Worm (Caenorhabditis elegans): ENCODE data around the gene C43F9.11.

The C43F9.11 gene

DNA sequence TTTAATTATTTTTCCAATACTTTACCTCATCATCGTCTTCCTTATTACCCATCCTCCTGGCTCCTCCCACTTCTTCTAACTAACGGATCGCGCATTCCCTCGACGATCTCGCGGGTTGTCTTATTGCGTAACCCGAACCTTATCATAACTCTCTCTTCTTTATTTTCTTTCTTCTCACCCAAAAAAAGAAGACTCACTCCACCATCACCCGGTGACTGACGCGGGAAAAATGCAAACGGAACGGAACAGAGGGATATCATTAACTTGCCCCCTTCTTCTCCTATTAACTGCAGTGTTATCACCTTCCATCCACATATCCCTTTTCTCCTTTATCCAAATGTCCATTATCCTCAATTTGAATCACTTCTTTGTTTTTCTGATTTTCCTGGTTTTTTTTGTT lies 26.5 kb upstream of the C43F9.11 start:
- peak; percentile 4 for TF ChIP-seq fos-1 (tag; optimal IDR thresholded peaks at IDR 0.05)
- no peak for TF ChIP-seq nhr-237 (tag; optimal IDR thresholded peaks at IDR 0.05)
- TF ChIP-seq egl-27 (tag; optimal IDR thresholded peaks at IDR 0.05): no peak

DNA sequence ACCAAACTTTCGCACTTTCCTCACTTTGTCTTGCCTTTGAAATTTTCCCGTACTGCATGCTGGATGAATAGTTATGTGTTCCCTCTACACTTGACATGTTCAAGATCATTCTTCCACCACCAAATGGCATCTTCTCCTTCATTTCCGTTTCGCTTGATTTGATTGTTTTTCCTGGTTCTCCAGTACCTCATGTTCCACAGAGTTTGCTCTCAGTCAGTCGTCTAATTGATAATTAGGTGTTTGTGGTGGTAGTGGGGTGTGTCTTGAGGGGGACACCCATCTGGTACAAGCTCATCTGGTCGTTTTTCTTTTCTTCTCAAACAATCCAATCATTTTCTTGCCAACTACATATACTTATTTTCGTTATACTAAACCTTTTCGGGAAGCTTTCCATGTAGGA lies 25.6 kb upstream of the C43F9.11 start:
- no peak for TF ChIP-seq mbf-1 (tag; optimal IDR thresholded peaks at IDR 0.05)
- no peak for TF ChIP-seq zag-1 (tag; optimal IDR thresholded peaks at IDR 0.05)
- TF ChIP-seq blmp-1 (tag; optimal IDR thresholded peaks at IDR 0.05; ENCODE audit: insufficient read depth): no peak
- no peak for TF ChIP-seq nhr-77 (tag; optimal IDR thresholded peaks at IDR 0.05)
- no peak for TF ChIP-seq unc-62 (GFP tag; optimal IDR thresholded peaks at IDR 0.05)
- no peak for TF ChIP-seq peb-1 (tag; optimal IDR thresholded peaks at IDR 0.05)
- TF ChIP-seq dmd-4 (tag; optimal IDR thresholded peaks at IDR 0.05): no peak
- no peak for TF ChIP-seq nhr-11 (tag; optimal IDR thresholded peaks at IDR 0.05)
- no peak for TF ChIP-seq nhr-21 (tag; optimal IDR thresholded peaks at IDR 0.05)
- TF ChIP-seq R02D3.7 (tag; optimal IDR thresholded peaks at IDR 0.05): no peak
- TF ChIP-seq C34F6.9 (tag; optimal IDR thresholded peaks at IDR 0.05): no peak
- no peak for TF ChIP-seq ztf-4 (tag; optimal IDR thresholded peaks at IDR 0.05)

DNA sequence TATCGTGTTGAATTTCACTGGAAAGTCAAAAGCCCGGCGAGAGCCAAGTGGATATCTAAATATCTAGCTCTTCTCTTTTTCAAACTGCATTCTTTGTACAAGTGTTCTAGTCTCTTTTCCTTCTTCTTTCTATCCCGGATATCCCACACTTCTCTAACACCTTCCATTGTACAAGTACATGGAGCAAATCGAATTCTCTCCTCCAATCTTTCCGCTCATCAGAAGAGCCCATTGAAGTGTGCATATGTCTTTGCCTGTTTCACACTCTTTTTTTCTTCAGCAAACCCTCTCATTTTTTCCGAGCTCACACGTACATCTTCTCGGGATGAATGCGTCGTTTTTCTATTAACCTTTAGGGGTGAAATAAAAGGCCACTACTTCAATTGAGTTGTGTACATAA lies 23.1 kb upstream of the C43F9.11 start:
- TF ChIP-seq C34F6.9 (tag; optimal IDR thresholded peaks at IDR 0.05): no peak
- TF ChIP-seq aly-2 (tag; optimal IDR thresholded peaks at IDR 0.05): no peak
- no peak for TF ChIP-seq ztf-11 (tag; optimal IDR thresholded peaks at IDR 0.05)
- no peak for TF ChIP-seq peb-1 (tag; optimal IDR thresholded peaks at IDR 0.05)
- no peak for TF ChIP-seq gmeb-1 (tag; optimal IDR thresholded peaks at IDR 0.05)
- no peak for TF ChIP-seq mbf-1 (tag; optimal IDR thresholded peaks at IDR 0.05)
- no peak for TF ChIP-seq dmd-4 (tag; optimal IDR thresholded peaks at IDR 0.05)
- TF ChIP-seq ceh-16 (tag; optimal IDR thresholded peaks at IDR 0.05): no peak
- no peak for TF ChIP-seq nhr-12 (tag; optimal IDR thresholded peaks at IDR 0.05)
- no peak for TF ChIP-seq elt-3 (tag; optimal IDR thresholded peaks at IDR 0.05)
- no peak for TF ChIP-seq lsy-2 (tag; optimal IDR thresholded peaks at IDR 0.05)
- no peak for TF ChIP-seq fos-1 (tag; optimal IDR thresholded peaks at IDR 0.05)
- TF ChIP-seq ama-1 (optimal IDR thresholded peaks at IDR 0.05): no peak
- TF ChIP-seq nhr-23 (tag; optimal IDR thresholded peaks at IDR 0.05): no peak
- TF ChIP-seq elt-1 (tag; optimal IDR thresholded peaks at IDR 0.05): no peak
- TF ChIP-seq unc-55 (GFP tag; optimal IDR thresholded peaks at IDR 0.05): no peak
- TF ChIP-seq unc-62 (GFP tag; optimal IDR thresholded peaks at IDR 0.05): no peak
- TF ChIP-seq Y55F3AM.14 (GFP tag; optimal IDR thresholded peaks at IDR 0.05): no peak
- TF ChIP-seq F13H6.1 (tag; optimal IDR thresholded peaks at IDR 0.05): no peak

DNA sequence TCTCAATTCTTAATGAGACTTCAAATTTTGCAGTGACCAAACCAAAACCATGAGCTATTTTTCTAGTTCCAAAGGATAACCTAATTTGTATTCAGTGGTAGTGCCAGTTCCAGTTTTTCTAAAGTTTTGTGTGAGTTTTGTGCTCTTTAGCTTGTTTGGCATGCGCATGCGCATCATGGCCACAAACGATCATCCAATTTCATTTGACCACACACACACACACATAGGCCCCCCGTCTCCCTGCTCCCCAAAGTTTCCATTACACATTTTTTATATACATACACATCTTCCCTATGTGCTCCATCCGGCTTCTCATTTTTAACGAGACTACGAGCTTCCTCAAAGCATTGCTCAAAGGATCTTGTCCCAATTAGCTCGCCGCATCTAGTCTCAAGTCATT lies 22.1 kb upstream of the C43F9.11 start:
- TF ChIP-seq nhr-21 (tag; optimal IDR thresholded peaks at IDR 0.05): no peak
- TF ChIP-seq ama-1 (optimal IDR thresholded peaks at IDR 0.05): no peak
- no peak for TF ChIP-seq snpc-4 (tag; optimal IDR thresholded peaks at IDR 0.05)
- TF ChIP-seq nhr-12 (tag; optimal IDR thresholded peaks at IDR 0.05): no peak
- no peak for TF ChIP-seq fos-1 (tag; optimal IDR thresholded peaks at IDR 0.05)
- no peak for TF ChIP-seq ceh-16 (tag; optimal IDR thresholded peaks at IDR 0.05)
- no peak for TF ChIP-seq sem-4 (tag; optimal IDR thresholded peaks at IDR 0.05)
- no peak for TF ChIP-seq nhr-6 (tag; optimal IDR thresholded peaks at IDR 0.05)
- TF ChIP-seq nhr-25 (tag; optimal IDR thresholded peaks at IDR 0.05): no peak
- no peak for TF ChIP-seq F13H6.1 (tag; optimal IDR thresholded peaks at IDR 0.05)
- TF ChIP-seq ztf-1 (GFP tag; conservative IDR thresholded peaks at IDR 0.05): no peak
- no peak for TF ChIP-seq unc-55 (GFP tag; optimal IDR thresholded peaks at IDR 0.05)
- no peak for TF ChIP-seq nhr-237 (tag; optimal IDR thresholded peaks at IDR 0.05)
- no peak for TF ChIP-seq C34F6.9 (tag; optimal IDR thresholded peaks at IDR 0.05)
- TF ChIP-seq ZK546.5 (tag; optimal IDR thresholded peaks at IDR 0.05): no peak
- TF ChIP-seq zag-1 (tag; optimal IDR thresholded peaks at IDR 0.05): no peak
- no peak for TF ChIP-seq aly-2 (tag; optimal IDR thresholded peaks at IDR 0.05)
- no peak for TF ChIP-seq ztf-4 (tag; optimal IDR thresholded peaks at IDR 0.05)

DNA sequence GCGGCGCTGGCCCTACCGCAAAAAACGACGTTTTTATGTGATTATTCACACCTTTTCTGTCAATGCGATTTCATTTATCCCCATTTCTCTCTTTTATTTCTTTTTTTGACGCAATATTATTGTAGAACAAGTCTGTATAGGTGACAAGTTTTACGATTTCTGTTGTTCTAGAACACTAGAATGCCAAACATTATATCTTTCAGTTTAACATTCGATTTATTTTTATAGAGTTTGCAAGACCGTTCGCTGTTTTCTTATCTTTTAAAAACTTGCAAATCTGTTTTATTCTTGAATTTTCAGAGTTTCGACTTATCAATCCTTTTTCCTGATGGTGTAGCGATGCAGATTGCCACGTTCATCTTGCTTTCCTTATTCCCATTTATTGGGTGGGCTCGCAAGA lies 20.6 kb upstream of the C43F9.11 start, which contains the start of gene efn-2:
Gene efn-2 (plus strand): TSS at position 301 of the 400 bp plus-strand sequence.
- TF ChIP-seq blmp-1 (tag; optimal IDR thresholded peaks at IDR 0.05; ENCODE audit: insufficient read depth) (no peak), mdl-1 (tag; optimal IDR thresholded peaks at IDR 0.05) (no peak), nhr-10 (tag; optimal IDR thresholded peaks at IDR 0.05) (no peak), lsy-2 (tag; optimal IDR thresholded peaks at IDR 0.05) (no peak), Y55F3AM.14 (GFP tag; optimal IDR thresholded peaks at IDR 0.05) (no peak), nhr-21 (tag; optimal IDR thresholded peaks at IDR 0.05) (no peak), unc-55 (GFP tag; optimal IDR thresholded peaks at IDR 0.05) (no peak), elt-3 (tag; optimal IDR thresholded peaks at IDR 0.05) (no peak), sem-4 (tag; optimal IDR thresholded peaks at IDR 0.05) (no peak), nhr-12 (tag; optimal IDR thresholded peaks at IDR 0.05) (no peak), unc-62 (GFP tag; optimal IDR thresholded peaks at IDR 0.05) (no peak)
